Fruit fly (Drosophila melanogaster) whole organism, embryonic: Measurements from ENCODE around the gene Indy.
A peak's percentile ranks its signal among the peaks of the same experiment; 100 is the strongest.

Experiments
- ATbp ChIP-seq: fragments of 200-800 bp; sonication (Bioruptor generic); optimal IDR thresholded peaks from 2 replicates; lab custom pipeline; 2017; ENCODE audit warnings: missing biosample characterization, mild to moderate bottlenecking, missing genetic modification characterization, missing genetic modification reagents
- B-H2 ChIP-seq: fragments of 200-800 bp; sonication (Bioruptor generic); optimal IDR thresholded peaks from 2 replicates; lab custom pipeline; 2018; ENCODE audit warnings: missing biosample characterization, mild to moderate bottlenecking, missing genetic modification characterization
- Blimp-1 ChIP-seq: fragments of 200-800 bp; sonication (Bioruptor generic); optimal IDR thresholded peaks from 3 replicates; lab custom pipeline; 2018; ENCODE audit warnings: missing biosample characterization, missing genetic modification characterization, mild to moderate bottlenecking, moderate library complexity, missing genetic modification reagents
- CG10979 ChIP-seq: fragments of 200-800 bp; sonication (Bioruptor generic); optimal IDR thresholded peaks from 2 replicates; lab custom pipeline; 2018; ENCODE audit warnings: missing biosample characterization, mild to moderate bottlenecking, missing genetic modification characterization, moderate library complexity
- CG12104 ChIP-seq: fragments of 200-800 bp; sonication (Bioruptor generic); optimal IDR thresholded peaks from 3 replicates; lab custom pipeline; 2016; ENCODE audit warnings: missing biosample characterization, missing genetic modification characterization
- CG12299 ChIP-seq: fragments of 200-800 bp; sonication (Bioruptor generic); optimal IDR thresholded peaks from 2 replicates; lab custom pipeline; 2018; ENCODE audit warnings: missing biosample characterization, mild to moderate bottlenecking, missing genetic modification characterization
- CG1233 ChIP-seq: fragments of 200-800 bp; sonication (Bioruptor generic); optimal IDR thresholded peaks from 4 replicates; lab custom pipeline; 2018; ENCODE audit warnings: missing biosample characterization, mild to moderate bottlenecking, missing genetic modification characterization
- CG12769 ChIP-seq: fragments of 200-800 bp; sonication (Bioruptor generic); optimal IDR thresholded peaks from 2 replicates; lab custom pipeline; 2019; ENCODE audit warnings: missing biosample characterization, mild to moderate bottlenecking, missing genetic modification characterization, moderate library complexity
- CG13424 ChIP-seq: fragments of 200-800 bp; sonication (Bioruptor generic); optimal IDR thresholded peaks from 2 replicates; lab custom pipeline; 2019; ENCODE audit warnings: missing biosample characterization, mild to moderate bottlenecking, missing genetic modification characterization, moderate library complexity
- CG14441 ChIP-seq: fragments of 200-800 bp; sonication (Bioruptor generic); IDR thresholded peaks from 2 replicates; pipeline ENCODE4 v1.3.6; 2022; ENCODE audit warnings: missing biosample characterization, missing genetic modification characterization
- CG14710 ChIP-seq: fragments of 200-800 bp; sonication (Bioruptor generic); optimal IDR thresholded peaks from 3 replicates; lab custom pipeline; 2019; ENCODE audit warnings: missing biosample characterization, mild to moderate bottlenecking, missing genetic modification characterization, moderate library complexity
- CG15011 ChIP-seq: fragments of 200-800 bp; sonication (Bioruptor generic); optimal IDR thresholded peaks from 3 replicates; lab custom pipeline; 2018; ENCODE audit warnings: missing biosample characterization, mild to moderate bottlenecking, missing genetic modification characterization
- CG15514 ChIP-seq: fragments of 200-800 bp; sonication (Bioruptor generic); optimal IDR thresholded peaks from 3 replicates; lab custom pipeline; 2017; ENCODE audit warnings: missing biosample characterization, missing genetic modification characterization, mild to moderate bottlenecking, moderate library complexity, missing genetic modification reagents
- CG15696 ChIP-seq: fragments of 200-800 bp; sonication (Bioruptor generic); optimal IDR thresholded peaks from 2 replicates; lab custom pipeline; 2019; ENCODE audit warnings: missing biosample characterization, mild to moderate bottlenecking, missing genetic modification characterization, moderate library complexity
- CG17568 ChIP-seq: fragments of 200-800 bp; sonication (Bioruptor generic); optimal IDR thresholded peaks from 2 replicates; lab custom pipeline; 2018; ENCODE audit warnings: missing biosample characterization, mild to moderate bottlenecking, missing genetic modification characterization, moderate library complexity
- CG1792 ChIP-seq: fragments of 200-800 bp; sonication (Bioruptor generic); optimal IDR thresholded peaks from 2 replicates; lab custom pipeline; 2016; ENCODE audit warnings: missing biosample characterization, missing genetic modification characterization
- CG2875 ChIP-seq: fragments of 200-800 bp; sonication (Bioruptor generic); optimal IDR thresholded peaks from 2 replicates; lab custom pipeline; 2017; ENCODE audit warnings: missing biosample characterization, mild to moderate bottlenecking, missing genetic modification characterization, missing genetic modification reagents
- CG31388 ChIP-seq: fragments of 200-800 bp; sonication (Bioruptor generic); optimal IDR thresholded peaks from 2 replicates; lab custom pipeline; 2016; ENCODE audit warnings: missing biosample characterization, missing genetic modification characterization
- CG34224 ChIP-seq: fragments of 200-800 bp; sonication (Bioruptor generic); IDR thresholded peaks from 3 replicates; pipeline ENCODE4 v1.3.6; 2022; ENCODE audit warnings: missing biosample characterization, missing genetic modification characterization; ENCODE audit not compliant: partially characterized antibody
- CG34376 ChIP-seq: fragments of 200-800 bp; sonication (Bioruptor generic); optimal IDR thresholded peaks from 2 replicates; lab custom pipeline; 2018; ENCODE audit warnings: missing biosample characterization, mild to moderate bottlenecking, missing genetic modification characterization
- CG6813 ChIP-seq: fragments of 200-800 bp; sonication (Bioruptor generic); optimal IDR thresholded peaks from 2 replicates; lab custom pipeline; 2017; ENCODE audit warnings: missing biosample characterization, missing genetic modification characterization, mild to moderate bottlenecking, moderate library complexity, missing genetic modification reagents
- CG7786 ChIP-seq: fragments of 200-800 bp; sonication (Bioruptor generic); optimal IDR thresholded peaks from 2 replicates; lab custom pipeline; 2016; ENCODE audit warnings: missing biosample characterization, missing genetic modification characterization
- CG8281 ChIP-seq: fragments of 200-800 bp; sonication (Bioruptor generic); optimal IDR thresholded peaks from 2 replicates; lab custom pipeline; 2018; ENCODE audit warnings: missing biosample characterization, mild to moderate bottlenecking, missing genetic modification characterization, moderate library complexity
- Camta ChIP-seq: fragments of 200-800 bp; sonication (Bioruptor generic); optimal IDR thresholded peaks from 2 replicates; lab custom pipeline; 2016; ENCODE audit warnings: missing biosample characterization, missing genetic modification characterization
- ERR ChIP-seq: fragments of 200-800 bp; sonication (Bioruptor generic); optimal IDR thresholded peaks from 2 replicates; lab custom pipeline; 2016; ENCODE audit warnings: missing biosample characterization, missing genetic modification characterization
- Ets65A ChIP-seq: fragments of 200-800 bp; sonication (Bioruptor generic); peaks from one replicate; lab custom pipeline; 2016; ENCODE audit warnings: missing biosample characterization, missing genetic modification characterization
- Fer3 ChIP-seq: fragments of 200-800 bp; sonication (Bioruptor generic); optimal IDR thresholded peaks from 2 replicates; lab custom pipeline; 2018; ENCODE audit warnings: missing biosample characterization, mild to moderate bottlenecking, missing genetic modification characterization, moderate library complexity
- HHEX ChIP-seq: fragments of 200-800 bp; sonication (Bioruptor generic); optimal IDR thresholded peaks from 3 replicates; lab custom pipeline; 2017; ENCODE audit warnings: missing biosample characterization, mild to moderate bottlenecking, missing genetic modification characterization, missing genetic modification reagents
- NK7.1 ChIP-seq: fragments of 200-800 bp; sonication (Bioruptor generic); optimal IDR thresholded peaks from 3 replicates; lab custom pipeline; 2016; ENCODE audit warnings: missing biosample characterization, missing genetic modification characterization
- Side ChIP-seq: fragments of 200-800 bp; sonication (Bioruptor generic); optimal IDR thresholded peaks from 2 replicates; lab custom pipeline; 2016; ENCODE audit warnings: missing biosample characterization, missing genetic modification characterization
- Trl ChIP-seq, 3 experiments: fragments of >200 bp in 2 of 3; fragments of 200-800 bp in 1 of 3; sonication (Bioruptor generic) in 1 of 3; optimal IDR thresholded peaks; 2 replicates in 1 of 3; 3 replicates in 2 of 3; lab custom pipeline; 2016 to 2017; ENCODE audit warnings: missing biosample characterization in 1 of 3, missing genetic modification characterization in 1 of 3
- Vsx1 ChIP-seq: fragments of 200-800 bp; sonication (Bioruptor generic); optimal IDR thresholded peaks from 2 replicates; lab custom pipeline; 2017; ENCODE audit warnings: missing biosample characterization, mild to moderate bottlenecking, missing genetic modification characterization, missing genetic modification reagents
- ac ChIP-seq: fragments of 200-800 bp; sonication (Bioruptor generic); optimal IDR thresholded peaks from 3 replicates; lab custom pipeline; 2017; ENCODE audit warnings: missing biosample characterization, mild to moderate bottlenecking, missing genetic modification characterization
- crc ChIP-seq: fragments of 200-800 bp; sonication (Bioruptor generic); optimal IDR thresholded peaks from 2 replicates; lab custom pipeline; 2016; ENCODE audit warnings: missing biosample characterization, missing genetic modification characterization
- cwo ChIP-seq: fragments of 200-800 bp; sonication (Bioruptor generic); optimal IDR thresholded peaks from 3 replicates; lab custom pipeline; 2017; ENCODE audit warnings: missing biosample characterization, missing genetic modification characterization, mild to moderate bottlenecking, moderate library complexity, missing genetic modification reagents
- fd102C ChIP-seq: fragments of 200-800 bp; sonication (Bioruptor generic); optimal IDR thresholded peaks from 2 replicates; lab custom pipeline; 2018; ENCODE audit warnings: missing biosample characterization, mild to moderate bottlenecking, missing genetic modification characterization, moderate library complexity
- gem ChIP-seq: fragments of 200-800 bp; sonication (Bioruptor generic); optimal IDR thresholded peaks from 2 replicates; lab custom pipeline; 2019; ENCODE audit warnings: missing biosample characterization, mild to moderate bottlenecking, missing genetic modification characterization, moderate library complexity
- hkb ChIP-seq, 2 experiments: fragments of 200-800 bp in 1 of 2; fragments of >200 bp in 1 of 2; sonication (Bioruptor generic) in 1 of 2; IDR thresholded peaks in 1 of 2; optimal IDR thresholded peaks in 1 of 2; 2 replicates each; pipeline versions ENCODE4 v1.3.6 to Lab custom; 2017 to 2022; ENCODE audit warnings: missing biosample characterization in 1 of 2, missing genetic modification characterization in 1 of 2
- luna ChIP-seq: fragments of 200-800 bp; sonication (Bioruptor generic); optimal IDR thresholded peaks from 2 replicates; lab custom pipeline; 2016; ENCODE audit warnings: missing biosample characterization, missing genetic modification characterization
- nau ChIP-seq: fragments of 200-800 bp; sonication (Bioruptor generic); optimal IDR thresholded peaks from 3 replicates; lab custom pipeline; 2017; ENCODE audit warnings: missing biosample characterization, mild to moderate bottlenecking, missing genetic modification characterization, missing genetic modification reagents
- pfk ChIP-seq: fragments of 200-800 bp; sonication (Bioruptor generic); optimal IDR thresholded peaks from 2 replicates; lab custom pipeline; 2018; ENCODE audit warnings: missing biosample characterization, mild to moderate bottlenecking, missing genetic modification characterization, moderate library complexity
- pho ChIP-seq: fragments of 200-800 bp; sonication (Bioruptor generic); optimal IDR thresholded peaks from 2 replicates; lab custom pipeline; 2016; ENCODE audit warnings: missing biosample characterization, missing genetic modification characterization
- pros ChIP-seq: fragments of 200-800 bp; sonication (Bioruptor generic); optimal IDR thresholded peaks from 3 replicates; lab custom pipeline; 2019; ENCODE audit warnings: missing biosample characterization, mild to moderate bottlenecking, missing genetic modification characterization, moderate library complexity
- scrt ChIP-seq: fragments of 200-800 bp; sonication (Bioruptor generic); optimal IDR thresholded peaks from 2 replicates; lab custom pipeline; 2018; ENCODE audit warnings: missing biosample characterization, mild to moderate bottlenecking, missing genetic modification characterization, moderate library complexity
- sens ChIP-seq: fragments of 200-800 bp; sonication (Bioruptor generic); peaks from one replicate; lab custom pipeline; 2016; ENCODE audit warnings: missing biosample characterization, missing genetic modification characterization
- slou ChIP-seq: fragments of 200-800 bp; sonication (Bioruptor generic); optimal IDR thresholded peaks from 3 replicates; lab custom pipeline; 2016; ENCODE audit warnings: missing biosample characterization, missing genetic modification characterization
- unpg ChIP-seq: fragments of 200-800 bp; sonication (Bioruptor generic); optimal IDR thresholded peaks from 3 replicates; lab custom pipeline; 2018; ENCODE audit warnings: missing biosample characterization, mild to moderate bottlenecking, missing genetic modification characterization, moderate library complexity
- zen ChIP-seq: fragments of 200-800 bp; sonication (Bioruptor generic); optimal IDR thresholded peaks from 3 replicates; lab custom pipeline; 2018; ENCODE audit warnings: missing biosample characterization, mild to moderate bottlenecking, missing genetic modification characterization, moderate library complexity

Gene Indy

dm6 chr3L:18837707-18838244, 8.3 kb downstream of the Indy start (continued):
- peak; percentile 56 for TF ChIP-seq CG6813 (GFP tag; lab: Kevin White, UChicago)
- TF ChIP-seq Ets65A (GFP tag; lab: Kevin White, UChicago) = no peak
- TF ChIP-seq CG34376 (GFP tag; lab: Kevin White, UChicago) = peak; percentile 8
- peak; percentile 42 for TF ChIP-seq ERR (GFP tag; lab: Kevin White, UChicago)
- peak; percentile 73 for TF ChIP-seq ATbp (GFP tag; lab: Kevin White, UChicago)
- no peak for TF ChIP-seq CG34224
- TF ChIP-seq Vsx1 = peak; percentile 46
- peak; percentile 4 for TF ChIP-seq fd102C (GFP tag; lab: Kevin White, UChicago)
- TF ChIP-seq CG10979 (tag; lab: Kevin White, UChicago) = peak; percentile 17
- no peak for TF ChIP-seq luna
- TF ChIP-seq Blimp-1 = peak; percentile 82
- peak; percentile 18 for TF ChIP-seq CG1792 (GFP tag; lab: Kevin White, UChicago)
- TF ChIP-seq cwo = peak; percentile 39
- peak; percentile 87 for TF ChIP-seq CG15696 (tag; lab: Kevin White, UChicago)
- TF ChIP-seq CG12769 (tag; lab: Kevin White, UChicago) = peak; percentile 40
- TF ChIP-seq slou (GFP tag; lab: Kevin White, UChicago) = peak; percentile 14
- TF ChIP-seq CG13424 (tag; lab: Kevin White, UChicago) = no peak
- TF ChIP-seq HHEX (GFP tag; lab: Kevin White, UChicago) = no peak
- TF ChIP-seq sens = peak; percentile 94
- peak; percentile 71 for TF ChIP-seq Side (GFP tag; lab: Kevin White, UChicago)
- peak; percentile 10 for TF ChIP-seq zen
- TF ChIP-seq B-H2 (GFP tag; lab: Kevin White, UChicago) = peak; percentile 17
- peak; percentile 23 for TF ChIP-seq Fer3 (tag; lab: Kevin White, UChicago)
- peak; percentile 16 for TF ChIP-seq nau (GFP tag; lab: Kevin White, UChicago)
- no peak for TF ChIP-seq CG31388 (GFP tag; lab: Kevin White, UChicago)
- TF ChIP-seq CG2875 = peak; percentile 20
- peak; percentile 68 for TF ChIP-seq CG8281 (tag; lab: Kevin White, UChicago)
- TF ChIP-seq hkb (optimal IDR thresholded peaks at IDR 0.05; lab: Kevin White, UChicago) = no peak
- no peak for TF ChIP-seq hkb (GFP tag; IDR thresholded peaks at IDR 0.05; lab: Robert Waterston, UW)
- no peak for TF ChIP-seq Camta (GFP tag; lab: Kevin White, UChicago)
- TF ChIP-seq CG1233 = peak; percentile 58
- TF ChIP-seq CG14710 (tag; lab: Kevin White, UChicago) = peak; percentile 30
- peak; percentile 32 for TF ChIP-seq gem (tag; lab: Kevin White, UChicago)
- peak; percentile 24 for TF ChIP-seq scrt
- peak; percentile 2 for TF ChIP-seq pho
- peak; percentile 41 for TF ChIP-seq CG15011 (GFP tag; lab: Kevin White, UChicago)
- TF ChIP-seq unpg (GFP tag; lab: Kevin White, UChicago) = no peak
- no peak for TF ChIP-seq CG14441 (GFP tag; lab: Robert Waterston, UW)
- peak; percentile 43 for TF ChIP-seq NK7.1
- TF ChIP-seq CG7786 (GFP tag; lab: Kevin White, UChicago) = no peak
- TF ChIP-seq crc = peak; percentile 26
- no peak for TF ChIP-seq CG12104 (GFP tag; lab: Kevin White, UChicago)
- TF ChIP-seq pros (GFP tag; lab: Kevin White, UChicago) = no peak
- peak; percentile 22 for TF ChIP-seq CG12299 (tag; lab: Kevin White, UChicago)
- TF ChIP-seq CG17568 = peak; percentile 10
- no peak for TF ChIP-seq Trl (optimal IDR thresholded peaks at IDR 0.05; lab: Kevin White, UChicago)
- peak; percentile 24 for TF ChIP-seq Trl (GFP tag; optimal IDR thresholded peaks at IDR 0.05; lab: Kevin White, UChicago)
- peak; percentile 37 for TF ChIP-seq CG15514 (GFP tag; lab: Kevin White, UChicago)
- no peak for TF ChIP-seq pfk (GFP tag; lab: Kevin White, UChicago)
- TF ChIP-seq ac (GFP tag; lab: Kevin White, UChicago) = peak; percentile 5
